Fruit fly (Drosophila melanogaster) whole organism, embryonic: ENCODE measurements around the gene CG6961.

Experiments used
- BEAF-32 ChIP-seq: fragments of 200-800 bp; sonication (Bioruptor generic); optimal IDR thresholded peaks from 3 replicates; lab custom pipeline; 2017; ENCODE audit warnings: missing biosample characterization, missing genetic modification characterization, mild to moderate bottlenecking, moderate library complexity, missing genetic modification reagents
- CG10979 ChIP-seq: fragments of 200-800 bp; sonication (Bioruptor generic); optimal IDR thresholded peaks from 2 replicates; lab custom pipeline; 2018; ENCODE audit warnings: missing biosample characterization, mild to moderate bottlenecking, missing genetic modification characterization, moderate library complexity
- CG12104 ChIP-seq: fragments of 200-800 bp; sonication (Bioruptor generic); optimal IDR thresholded peaks from 3 replicates; lab custom pipeline; 2016; ENCODE audit warnings: missing biosample characterization, missing genetic modification characterization
- CG12155 ChIP-seq: fragments of 200-800 bp; sonication (Bioruptor generic); optimal IDR thresholded peaks from 3 replicates; lab custom pipeline; 2016; ENCODE audit warnings: missing biosample characterization, missing genetic modification characterization
- CG13287 ChIP-seq: fragments of 200-800 bp; sonication (Bioruptor generic); IDR thresholded peaks from 2 replicates; pipeline ENCODE4 v1.3.6; 2022; ENCODE audit warnings: missing biosample characterization, missing genetic modification characterization; ENCODE audit not compliant: partially characterized antibody
- CG13775 ChIP-seq: fragments of 200-800 bp; sonication (Bioruptor generic); optimal IDR thresholded peaks from 3 replicates; lab custom pipeline; 2017; ENCODE audit warnings: missing biosample characterization, mild to moderate bottlenecking, missing genetic modification characterization
- CG1603 ChIP-seq: fragments of 200-800 bp; sonication (Bioruptor generic); optimal IDR thresholded peaks from 2 replicates; lab custom pipeline; 2019; ENCODE audit warnings: missing biosample characterization, mild to moderate bottlenecking, missing genetic modification characterization, moderate library complexity
- CG16813 ChIP-seq: fragments of 200-800 bp; sonication (Bioruptor generic); IDR thresholded peaks from 3 replicates; pipeline ENCODE4 v1.3.6; 2022; ENCODE audit warnings: missing biosample characterization, missing genetic modification characterization; ENCODE audit not compliant: partially characterized antibody
- CG17385 ChIP-seq: fragments of 200-800 bp; sonication (Bioruptor generic); optimal IDR thresholded peaks from 3 replicates; lab custom pipeline; 2018; ENCODE audit warnings: missing biosample characterization, mild to moderate bottlenecking, missing genetic modification characterization
- CG18599 ChIP-seq: fragments of 200-800 bp; sonication (Bioruptor generic); optimal IDR thresholded peaks from 3 replicates; lab custom pipeline; 2017; ENCODE audit warnings: missing biosample characterization, missing genetic modification characterization, mild to moderate bottlenecking, moderate library complexity, missing genetic modification reagents
- CG3281 ChIP-seq: fragments of 200-800 bp; sonication (Bioruptor generic); optimal IDR thresholded peaks from 3 replicates; lab custom pipeline; 2017; ENCODE audit warnings: missing biosample characterization, mild to moderate bottlenecking, missing genetic modification characterization
- CG34224 ChIP-seq: fragments of 200-800 bp; sonication (Bioruptor generic); IDR thresholded peaks from 3 replicates; pipeline ENCODE4 v1.3.6; 2022; ENCODE audit warnings: missing biosample characterization, missing genetic modification characterization; ENCODE audit not compliant: partially characterized antibody
- CG5180 ChIP-seq: fragments of 200-800 bp; sonication (Bioruptor generic); optimal IDR thresholded peaks from 3 replicates; lab custom pipeline; 2017; ENCODE audit warnings: missing biosample characterization, missing genetic modification characterization, mild to moderate bottlenecking, moderate library complexity, missing genetic modification reagents
- CG6791 ChIP-seq: fragments of 200-800 bp; sonication (Bioruptor generic); IDR thresholded peaks from 3 replicates; pipeline ENCODE4 v1.3.6; 2022; ENCODE audit warnings: missing biosample characterization, missing genetic modification characterization; ENCODE audit not compliant: partially characterized antibody
- CG8359 ChIP-seq: fragments of 200-800 bp; sonication (Bioruptor generic); optimal IDR thresholded peaks from 2 replicates; lab custom pipeline; 2017; ENCODE audit warnings: missing biosample characterization, mild to moderate bottlenecking, missing genetic modification characterization, borderline replicate concordance
- CG8944 ChIP-seq: fragments of 200-800 bp; sonication (Bioruptor generic); optimal IDR thresholded peaks from 3 replicates; lab custom pipeline; 2016; ENCODE audit warnings: missing biosample characterization, missing genetic modification characterization
- CG9727 ChIP-seq: fragments of 200-800 bp; sonication (Bioruptor generic); optimal IDR thresholded peaks from 3 replicates; lab custom pipeline; 2017; ENCODE audit warnings: missing biosample characterization, mild to moderate bottlenecking, missing genetic modification characterization
- CoRest ChIP-seq: fragments of 200-800 bp; sonication (Bioruptor generic); optimal IDR thresholded peaks from 3 replicates; lab custom pipeline; 2018; ENCODE audit warnings: missing biosample characterization, mild to moderate bottlenecking, missing genetic modification characterization, moderate library complexity
- E2f2 ChIP-seq: fragments of 200-800 bp; sonication (Bioruptor generic); IDR thresholded peaks from 2 replicates; pipeline ENCODE4 v1.3.6; 2022; ENCODE audit warnings: missing biosample characterization, missing genetic modification characterization
- Ets65A ChIP-seq: fragments of 200-800 bp; sonication (Bioruptor generic); peaks from one replicate; lab custom pipeline; 2016; ENCODE audit warnings: missing biosample characterization, missing genetic modification characterization
- Fer1 ChIP-seq: fragments of 200-800 bp; sonication (Bioruptor generic); optimal IDR thresholded peaks from 2 replicates; lab custom pipeline; 2017; ENCODE audit warnings: missing biosample characterization, mild to moderate bottlenecking, missing genetic modification characterization
- Hey ChIP-seq: fragments of 200-800 bp; sonication (Bioruptor generic); optimal IDR thresholded peaks from 3 replicates; lab custom pipeline; 2018; ENCODE audit warnings: missing biosample characterization, mild to moderate bottlenecking, missing genetic modification characterization
- Hr51 ChIP-seq, 2 experiments: fragments of 200-800 bp; sonication (Bioruptor generic); optimal IDR thresholded peaks; 2 replicates in 1 of 2; 3 replicates in 1 of 2; lab custom pipeline; 2016 to 2018; ENCODE audit warnings: missing biosample characterization in 2 of 2, missing genetic modification characterization in 2 of 2, mild to moderate bottlenecking in 1 of 2, moderate library complexity in 1 of 2
- Hr78 ChIP-seq, 2 experiments: fragments of 200-800 bp in 1 of 2; fragments of >200 bp in 1 of 2; sonication (Bioruptor generic) in 1 of 2; optimal IDR thresholded peaks; 2 replicates each; lab custom pipeline; 2017 to 2019; ENCODE audit warnings: missing biosample characterization in 2 of 2, missing genetic modification characterization in 2 of 2, mild to moderate bottlenecking in 1 of 2, moderate library complexity in 1 of 2
- Kr ChIP-seq: fragments of 200-800 bp; sonication (Bioruptor generic); optimal IDR thresholded peaks from 2 replicates; lab custom pipeline; 2017; ENCODE audit warnings: missing biosample characterization, mild to moderate bottlenecking, missing genetic modification characterization
- Nf-YA ChIP-seq: fragments of 200-800 bp; sonication (Bioruptor generic); IDR thresholded peaks from 2 replicates; pipeline ENCODE4 v1.3.6; 2022; ENCODE audit warnings: missing biosample characterization, missing genetic modification characterization
- Pdp1 ChIP-seq, 2 experiments: fragments of 200-800 bp; sonication (Bioruptor generic); optimal IDR thresholded peaks; 3 replicates each; lab custom pipeline; 2016; ENCODE audit warnings: missing biosample characterization in 2 of 2, missing genetic modification characterization in 2 of 2, mild to moderate bottlenecking in 1 of 2, moderate library complexity in 1 of 2
- Scr ChIP-seq: fragments of 200-800 bp; sonication (Bioruptor generic); IDR thresholded peaks from 2 replicates; pipeline ENCODE4 v1.3.6; 2022; ENCODE audit warnings: missing biosample characterization, missing genetic modification characterization; ENCODE audit not compliant: partially characterized antibody
- Ssrp ChIP-seq: fragments of 200-800 bp; sonication (Bioruptor generic); optimal IDR thresholded peaks from 2 replicates; lab custom pipeline; 2018; ENCODE audit warnings: missing biosample characterization, mild to moderate bottlenecking, missing genetic modification characterization, moderate library complexity
- bsh ChIP-seq, 2 experiments: fragments of 200-800 bp; sonication (Bioruptor generic); optimal IDR thresholded peaks; 2 replicates each; lab custom pipeline; 2017 to 2018; ENCODE audit warnings: mild to moderate bottlenecking in 2 of 2, missing biosample characterization in 2 of 2, missing genetic modification characterization in 2 of 2, moderate library complexity in 1 of 2
- caup ChIP-seq: fragments of 200-800 bp; sonication (Bioruptor generic); optimal IDR thresholded peaks from 3 replicates; lab custom pipeline; 2017; ENCODE audit warnings: missing biosample characterization, mild to moderate bottlenecking, missing genetic modification characterization, moderate library complexity; ENCODE audit not compliant: severe bottlenecking
- cwo ChIP-seq: fragments of 200-800 bp; sonication (Bioruptor generic); optimal IDR thresholded peaks from 3 replicates; lab custom pipeline; 2017; ENCODE audit warnings: missing biosample characterization, missing genetic modification characterization, mild to moderate bottlenecking, moderate library complexity, missing genetic modification reagents
- dpn ChIP-seq, 2 experiments: fragments of 200-800 bp; sonication (Bioruptor generic); optimal IDR thresholded peaks; 3 replicates each; lab custom pipeline; 2016; ENCODE audit warnings: missing biosample characterization in 2 of 2, missing genetic modification characterization in 2 of 2
- eve ChIP-seq, 2 experiments: fragments of >200 bp; optimal IDR thresholded peaks; 2 replicates each; lab custom pipeline; 2017; ENCODE audit warnings: missing biosample characterization in 2 of 2, missing genetic modification characterization in 2 of 2
- hbn ChIP-seq: fragments of 200-800 bp; sonication (Bioruptor generic); IDR thresholded peaks from 2 replicates; pipeline ENCODE4 v1.3.6; 2022; ENCODE audit warnings: missing biosample characterization, missing genetic modification characterization; ENCODE audit not compliant: partially characterized antibody
- mam ChIP-seq: fragments of 200-800 bp; sonication (Bioruptor generic); optimal IDR thresholded peaks from 3 replicates; lab custom pipeline; 2016; ENCODE audit warnings: missing biosample characterization, missing genetic modification characterization
- odd ChIP-seq: fragments of 200-800 bp; sonication (Bioruptor generic); optimal IDR thresholded peaks from 2 replicates; lab custom pipeline; 2017; ENCODE audit warnings: missing biosample characterization, mild to moderate bottlenecking, missing genetic modification characterization
- onecut ChIP-seq: fragments of 200-800 bp; sonication (Bioruptor generic); IDR thresholded peaks from 2 replicates; pipeline ENCODE4 v1.3.6; 2022; ENCODE audit warnings: missing biosample characterization, missing genetic modification characterization
- pfk ChIP-seq: fragments of 200-800 bp; sonication (Bioruptor generic); optimal IDR thresholded peaks from 2 replicates; lab custom pipeline; 2018; ENCODE audit warnings: missing biosample characterization, mild to moderate bottlenecking, missing genetic modification characterization, moderate library complexity
- pros ChIP-seq: fragments of 200-800 bp; sonication (Bioruptor generic); optimal IDR thresholded peaks from 3 replicates; lab custom pipeline; 2019; ENCODE audit warnings: missing biosample characterization, mild to moderate bottlenecking, missing genetic modification characterization, moderate library complexity
- pzg ChIP-seq: fragments of 200-800 bp; sonication (Bioruptor generic); optimal IDR thresholded peaks from 3 replicates; lab custom pipeline; 2018; ENCODE audit warnings: missing biosample characterization, mild to moderate bottlenecking, missing genetic modification characterization, moderate library complexity
- schlank ChIP-seq: fragments of 200-800 bp; sonication (Bioruptor generic); optimal IDR thresholded peaks from 2 replicates; lab custom pipeline; 2018; ENCODE audit warnings: missing biosample characterization, mild to moderate bottlenecking, missing genetic modification characterization
- slp2 ChIP-seq: fragments of 200-800 bp; sonication (Bioruptor generic); optimal IDR thresholded peaks from 2 replicates; lab custom pipeline; 2016; ENCODE audit warnings: missing biosample characterization, missing genetic modification characterization
- unc-4 ChIP-seq: fragments of 200-800 bp; sonication (Bioruptor generic); IDR thresholded peaks from 2 replicates; pipeline ENCODE4 v1.3.6; 2022; ENCODE audit warnings: missing biosample characterization, missing genetic modification characterization; ENCODE audit not compliant: partially characterized antibody
- vvl ChIP-seq: fragments of 200-800 bp; sonication (Bioruptor generic); IDR thresholded peaks from 2 replicates; pipeline ENCODE4 v1.3.6; 2022; ENCODE audit warnings: missing biosample characterization, missing genetic modification characterization
- wor ChIP-seq: fragments of 200-800 bp; sonication (Bioruptor generic); IDR thresholded peaks from 2 replicates; pipeline ENCODE4 v1.3.6; 2022; ENCODE audit warnings: missing biosample characterization, missing genetic modification characterization
- zf30C ChIP-seq: fragments of 200-800 bp; sonication (Bioruptor generic); optimal IDR thresholded peaks from 3 replicates; lab custom pipeline; 2018; ENCODE audit warnings: missing biosample characterization, mild to moderate bottlenecking, missing genetic modification characterization

CG6961 gene

DNA sequence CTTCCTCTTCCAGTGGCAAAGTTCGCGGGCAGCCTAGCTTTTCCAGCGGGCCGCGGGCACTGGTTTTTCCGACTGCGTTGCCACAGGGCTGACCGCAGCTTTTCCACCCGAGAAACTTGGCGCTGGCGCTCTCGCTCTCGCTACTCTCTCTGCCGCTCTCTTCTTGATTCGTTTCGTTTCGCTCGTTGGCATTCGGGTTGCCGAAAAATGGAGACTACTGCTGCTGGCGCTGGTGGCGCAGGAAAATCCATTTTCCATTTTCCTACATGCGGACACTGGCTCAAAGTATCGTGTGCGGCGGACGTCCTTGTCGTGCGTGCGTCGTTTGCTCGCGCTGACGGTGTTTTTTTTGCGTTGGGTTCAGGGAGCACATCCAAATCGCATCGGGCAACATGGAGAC lies 25.0 kb upstream of the CG6961 start, which contains the start of gene CG42450 (continued):
- TF ChIP-seq vvl (GFP tag; lab: Robert Waterston, UW) (no peak), CG3281 (no peak), CG6791 (GFP tag; lab: Robert Waterston, UW) (peak; percentile 39; the same call in 1 of the 3 replicates), onecut (GFP tag; lab: Robert Waterston, UW) (peak; percentile 44; the same call in 1 of the 2 replicates), Scr (GFP tag; lab: Robert Waterston, UW) (0 out of 2 replicates have a peak, but pooled peaks have one; percentile 31), Fer1 (peak; percentile 40), schlank (tag; lab: Kevin White, UChicago) (no peak), unc-4 (GFP tag; lab: Robert Waterston, UW) (peak; percentile 47), CG16813 (GFP tag; lab: Robert Waterston, UW) (no peak; the same call in 2 of the 3 replicates), CG9727 (GFP tag; lab: Kevin White, UChicago) (no peak), Ssrp (tag; lab: Kevin White, UChicago) (no peak), CG18599 (GFP tag; lab: Kevin White, UChicago) (peak; percentile 8), mam (GFP tag; lab: Kevin White, UChicago) (no peak), wor (no peak), Ets65A (GFP tag; lab: Kevin White, UChicago) (peak; percentile 3), eve (GFP tag; optimal IDR thresholded peaks at IDR 0.05; lab: Kevin White, UChicago) (no peak), CG13775 (no peak), bsh (GFP tag; optimal IDR thresholded peaks at IDR 0.05; lab: Kevin White, UChicago) (no peak), CG5180 (GFP tag; lab: Kevin White, UChicago) (no peak), pros (no peak), zf30C (GFP tag; lab: Kevin White, UChicago) (no peak), CG13287 (GFP tag; lab: Robert Waterston, UW) (peak; percentile 23; the same call in 1 of the 2 replicates), CG1603 (tag; lab: Kevin White, UChicago) (no peak), dpn (GFP tag; optimal IDR thresholded peaks at IDR 0.05; lab: Kevin White, UChicago) (no peak), CG17385 (peak; percentile 6), pzg (GFP tag; lab: Kevin White, UChicago) (peak; percentile 13), Pdp1 (GFP tag; optimal IDR thresholded peaks at IDR 0.05; lab: Kevin White, UChicago) (no peak), BEAF-32 (GFP tag; lab: Kevin White, UChicago) (peak; percentile 29), cwo (no peak), CG8359 (GFP tag; lab: Kevin White, UChicago) (no peak), CG12104 (GFP tag; lab: Kevin White, UChicago) (no peak), E2f2 (0 out of 2 replicates have a peak, but pooled peaks have one; percentile 6), hbn (GFP tag; lab: Robert Waterston, UW) (peak; percentile 29; the same call in 1 of the 2 replicates), CG10979 (tag; lab: Kevin White, UChicago) (no peak)

DNA sequence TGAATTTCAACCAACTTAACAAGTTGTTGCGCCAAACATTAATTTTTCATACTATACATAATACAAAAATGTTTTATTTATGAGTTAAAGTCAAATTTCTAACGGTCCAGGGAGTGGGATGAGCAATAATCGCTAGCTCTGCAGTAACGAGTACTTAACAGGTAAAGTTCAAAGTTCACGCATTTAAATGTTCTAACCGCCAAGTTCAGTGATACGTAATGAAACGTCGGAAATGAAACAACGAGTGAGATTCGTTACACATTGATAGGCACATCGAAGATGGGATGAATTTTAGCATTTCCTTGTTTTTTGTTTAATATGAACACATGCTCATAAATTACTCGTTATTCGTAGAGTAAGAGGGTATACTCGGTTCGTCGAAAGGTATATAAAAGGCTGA lies 24.1 kb upstream of the CG6961 start:
- peak in 1 of 2 experiments; percentile 31 for TF ChIP-seq Hr78 (GFP tag; optimal IDR thresholded peaks at IDR 0.05; lab: Kevin White, UChicago)
- no peak for TF ChIP-seq CG8944
- TF ChIP-seq Nf-YA (GFP tag; lab: Robert Waterston, UW) = no peak
- TF ChIP-seq Kr = no peak
- TF ChIP-seq odd (GFP tag; lab: Kevin White, UChicago) = no peak
- peak; percentile 72 for TF ChIP-seq CG12155
- TF ChIP-seq CG34224 (GFP tag; lab: Robert Waterston, UW) = no peak
- TF ChIP-seq slp2 = no peak
- peak in 1 of 2 experiments; percentile 15 for TF ChIP-seq Hr51 (GFP tag; optimal IDR thresholded peaks at IDR 0.05; lab: Kevin White, UChicago)
- no peak for TF ChIP-seq Hey (tag; lab: Kevin White, UChicago)
- no peak for TF ChIP-seq caup (GFP tag; lab: Kevin White, UChicago)
- peak; percentile 76 for TF ChIP-seq pfk (GFP tag; lab: Kevin White, UChicago)
- no peak for TF ChIP-seq CoRest (tag; lab: Kevin White, UChicago)
